Worm (Caenorhabditis elegans): ENCODE data around the gene Y59E9AL.4.

DNA sequence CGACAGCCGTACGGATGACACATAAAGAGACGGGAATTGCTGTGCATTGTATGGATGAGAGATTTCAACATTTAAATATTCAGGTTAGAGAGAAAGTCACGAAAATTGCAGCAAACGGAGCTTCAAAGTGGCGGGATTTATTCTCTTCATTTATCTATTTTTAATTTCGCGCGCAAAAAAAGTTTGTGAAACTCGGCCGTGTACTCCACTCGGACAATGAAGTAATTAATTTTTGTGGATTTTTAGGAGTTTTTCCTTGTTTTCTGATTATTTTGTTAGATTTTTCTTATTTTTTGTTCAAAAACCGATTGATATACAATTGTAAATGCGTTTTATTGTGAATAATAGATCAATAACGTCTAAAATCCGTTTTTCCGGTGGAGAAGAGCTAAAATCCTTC lies 26.9 kb downstream of the Y59E9AL.4 start:
- TF ChIP-seq unc-62 (GFP tag; optimal IDR thresholded peaks at IDR 0.05) (no peak), mep-1 (tag; optimal IDR thresholded peaks at IDR 0.05) (no peak), lsy-2 (tag; optimal IDR thresholded peaks at IDR 0.05) (no peak), nhr-76 (tag; optimal IDR thresholded peaks at IDR 0.05) (no peak), nhr-237 (tag; optimal IDR thresholded peaks at IDR 0.05) (no peak), blmp-1 (tag; optimal IDR thresholded peaks at IDR 0.05) (no peak), lin-32 (GFP tag; optimal IDR thresholded peaks at IDR 0.05) (no peak), nhr-12 (tag; optimal IDR thresholded peaks at IDR 0.05) (no peak), cnd-1 (tag; optimal IDR thresholded peaks at IDR 0.05) (no peak), lin-13 (tag; optimal IDR thresholded peaks at IDR 0.05) (no peak), ceh-39 (tag; optimal IDR thresholded peaks at IDR 0.05) (no peak), mab-5 (tag; optimal IDR thresholded peaks at IDR 0.05) (no peak), ces-1 (GFP tag; optimal IDR thresholded peaks at IDR 0.05) (no peak)
